Fruit fly (Drosophila melanogaster) ovary, adult (tissue): ENCODE measurements around the gene CG3823.

Experiments
- CG17801 ChIP-seq: fragments of 200-800 bp; optimal IDR thresholded peaks from 2 replicates; lab custom pipeline; 2019; ENCODE audit warnings: missing biosample characterization, mild to moderate bottlenecking, missing genetic modification characterization, moderate library complexity; ENCODE audit not compliant: partially characterized antibody

CG3823 gene

DNA sequence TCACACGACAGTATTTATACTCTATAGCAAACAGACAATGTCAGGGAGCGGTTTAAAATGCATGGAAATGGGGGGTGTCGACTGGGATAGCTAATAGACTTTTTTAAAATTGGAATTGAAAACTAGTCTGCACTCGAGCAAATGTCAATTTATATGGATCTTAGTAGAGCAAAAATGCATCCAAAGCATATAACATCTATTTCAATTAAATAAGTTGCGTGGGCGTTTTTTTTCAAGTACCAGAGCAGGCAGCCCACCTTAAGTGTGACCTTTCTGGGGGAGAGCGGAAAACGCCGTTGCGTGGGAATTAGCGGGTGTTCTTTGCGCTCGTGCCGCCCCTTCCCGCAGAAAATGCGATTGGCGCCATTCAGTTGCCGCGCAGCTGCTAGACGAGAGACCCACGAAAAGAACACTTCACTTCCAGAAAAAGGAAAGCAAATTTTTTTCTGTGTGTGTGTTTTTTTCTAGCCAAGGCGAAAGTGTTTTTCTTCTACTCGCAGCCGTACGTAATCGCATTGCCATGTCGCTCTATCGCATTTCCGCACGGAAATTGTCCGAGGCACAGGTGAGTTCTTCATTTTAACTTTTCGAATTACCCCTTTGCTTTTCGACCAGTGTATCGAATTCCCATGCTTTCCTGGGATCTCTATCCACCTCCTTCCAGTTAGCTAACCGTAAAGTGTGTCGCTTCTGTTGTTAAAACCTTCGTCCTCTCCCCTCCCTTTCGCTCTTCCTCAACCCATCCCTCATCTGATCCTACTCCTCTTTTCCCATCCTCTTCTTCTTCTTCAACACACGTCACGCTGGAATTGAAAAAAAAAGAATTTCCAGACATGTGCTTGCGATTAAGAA lies 48.4 kb downstream of the CG3823 start:
- TF ChIP-seq CG17801 (GFP tag; lab: Kevin White, UChicago) = peak; percentile 64

dm6 chrX:6352769-6353612 lies 49.2 kb downstream of the CG3823 start:
- no peak for TF ChIP-seq CG17801 (GFP tag; lab: Kevin White, UChicago)

DNA sequence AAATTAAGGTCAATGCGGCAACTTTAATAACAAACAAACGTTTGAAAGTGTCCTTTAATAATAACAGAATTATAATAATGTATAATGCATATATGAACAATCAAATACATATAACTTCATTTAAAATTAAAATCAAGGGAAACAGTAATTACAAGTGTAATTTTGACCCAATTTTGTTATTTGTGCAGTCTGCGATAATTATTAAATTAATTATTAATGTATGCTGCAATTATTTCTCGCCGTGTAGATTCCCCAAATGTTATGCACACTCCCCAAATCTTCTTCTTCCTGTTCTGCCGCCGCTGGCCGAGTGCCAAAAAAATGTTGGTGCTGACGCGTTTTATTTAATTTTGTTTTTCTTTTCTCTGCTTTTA lies 49.8 kb downstream of the CG3823 start:
- TF ChIP-seq CG17801 (GFP tag; lab: Kevin White, UChicago) = peak; percentile 89

DNA sequence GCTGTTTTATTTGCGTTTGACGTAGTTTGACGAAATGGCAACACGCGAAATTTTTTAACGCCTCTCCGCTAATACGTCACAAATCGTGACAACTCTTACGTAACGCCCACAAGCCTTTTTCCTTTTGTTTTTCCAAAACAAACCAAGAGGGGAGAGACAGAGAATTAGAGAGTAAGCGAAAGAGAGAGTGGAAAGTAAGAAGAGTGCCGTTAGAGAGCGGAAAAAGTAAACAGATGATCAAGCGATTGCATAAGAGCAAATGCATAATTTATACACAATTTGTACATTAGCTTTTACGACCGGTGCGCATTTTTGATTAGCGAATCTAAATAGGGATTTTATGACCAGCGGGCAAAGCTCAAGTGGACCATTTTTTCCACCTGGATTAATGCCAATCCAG lies 50.4 kb downstream of the CG3823 start:
- TF ChIP-seq CG17801 (GFP tag; lab: Kevin White, UChicago) = no peak

dm6 chrX:6355090-6355679 lies 51.4 kb downstream of the CG3823 start:
- no peak for TF ChIP-seq CG17801 (GFP tag; lab: Kevin White, UChicago)
